Fruit fly (Drosophila melanogaster): ENCODE measurements around the gene CG15370.

DNA sequence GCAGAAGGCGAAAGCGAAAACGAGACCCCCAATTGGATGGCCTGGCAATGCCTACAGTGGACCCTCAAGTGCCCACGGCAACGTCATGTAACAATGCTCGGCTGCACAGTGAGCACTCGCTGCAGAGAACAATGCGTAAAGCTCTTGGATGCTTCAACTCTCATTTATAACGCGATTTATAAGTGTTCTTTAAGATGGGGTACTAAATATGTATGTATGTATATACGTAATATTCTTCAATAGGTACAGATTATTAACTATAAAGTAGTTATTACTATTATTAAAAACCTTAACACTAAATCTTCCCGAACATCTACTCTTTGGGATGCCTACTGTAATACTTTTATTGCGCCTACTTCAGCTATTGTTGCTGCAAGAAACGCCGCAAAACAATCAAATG, 40.8 kb downstream of the CG15370 start:
- no peak for TF ChIP-seq CG8301 (tag; optimal IDR thresholded peaks at IDR 0.05)
- no peak for TF ChIP-seq rn (GFP tag; IDR thresholded peaks at IDR 0.05)
- TF ChIP-seq gl (tag; optimal IDR thresholded peaks at IDR 0.05), result no peak
- TF ChIP-seq CG8159 (tag; optimal IDR thresholded peaks at IDR 0.05), result no peak
- TF ChIP-seq CG9948 (tag; optimal IDR thresholded peaks at IDR 0.05), result no peak
- no peak for TF ChIP-seq Pif1A (GFP tag; optimal IDR thresholded peaks at IDR 0.05)
